Worm (Caenorhabditis elegans) whole organism, early embryonic: Measurements from ENCODE around the gene nhr-123.

Experiments used
- pes-1 ChIP-seq: fragments of 200-800 bp; sonication (Bioruptor generic); IDR thresholded peaks from 2 replicates; pipeline ENCODE4 v1.3.6; 2022; ENCODE audit warnings: missing genetic modification reagents, missing genetic modification characterization, missing compliant biosample characterization
- scrt-1 ChIP-seq: fragments of 200-800 bp; sonication (Bioruptor generic); IDR thresholded peaks from 2 replicates; pipeline ENCODE4 v1.3.6; 2022; ENCODE audit warnings: missing genetic modification characterization, missing compliant biosample characterization

ce11 chrV:467507-467906 is 16.3 kb downstream of the nhr-123 start:
- no peak for TF ChIP-seq scrt-1 (GFP tag; lab: Robert Waterston, UW)
- TF ChIP-seq pes-1, result no peak
